Worm (Caenorhabditis elegans): Measurements from ENCODE around the gene cal-8.

The cal-8 gene

ce11 chrII:5458683-5459410, 23.0 kb downstream of the cal-8 start:
- TF ChIP-seq cog-1 (tag; optimal IDR thresholded peaks at IDR 0.05) (no peak), T22C8.4 (GFP tag; IDR thresholded peaks at IDR 0.05) (no peak), flt-1 (GFP tag; IDR thresholded peaks at IDR 0.05) (no peak), ztf-23 (GFP tag; IDR thresholded peaks at IDR 0.05) (no peak), tab-1 (GFP tag; IDR thresholded peaks at IDR 0.05) (no peak), ztf-29 (GFP tag; IDR thresholded peaks at IDR 0.05) (no peak), ref-1 (GFP tag; conservative IDR thresholded peaks at IDR 0.05) (no peak), klf-2 (GFP tag; conservative IDR thresholded peaks at IDR 0.05) (no peak), med-1 (GFP tag; optimal IDR thresholded peaks at IDR 0.05; ENCODE audit: insufficient read depth) (no peak)

- TF ChIP-seq tab-1 (GFP tag; IDR thresholded peaks at IDR 0.05) (no peak), med-1 (GFP tag; optimal IDR thresholded peaks at IDR 0.05; ENCODE audit: insufficient read depth) (no peak), ztf-23 (GFP tag; IDR thresholded peaks at IDR 0.05) (no peak), klf-2 (GFP tag; conservative IDR thresholded peaks at IDR 0.05) (no peak), cog-1 (tag; optimal IDR thresholded peaks at IDR 0.05) (no peak), ztf-29 (GFP tag; IDR thresholded peaks at IDR 0.05) (no peak), flt-1 (GFP tag; IDR thresholded peaks at IDR 0.05) (no peak), T22C8.4 (GFP tag; IDR thresholded peaks at IDR 0.05) (no peak), ref-1 (GFP tag; conservative IDR thresholded peaks at IDR 0.05) (no peak)
Observed at ce11 chrII:5455650-5456355, 26.0 kb downstream of the cal-8 start, which contains the start of gene daz-1. Gene daz-1, plus strand, starts transcription at chrII:5456305.

ce11 chrII:5453547-5453946, 28.3 kb downstream of the cal-8 start, which contains the start of gene dhs-5:
Gene dhs-5, plus strand, starts transcription at chrII:5453847.
- TF ChIP-seq ref-1 (GFP tag; conservative IDR thresholded peaks at IDR 0.05), result no peak

ce11 chrII:5451278-5451677, 30.6 kb downstream of the cal-8 start:
- TF ChIP-seq ref-1 (GFP tag; conservative IDR thresholded peaks at IDR 0.05) (no peak), ztf-23 (GFP tag; IDR thresholded peaks at IDR 0.05) (no peak)

ce11 chrII:5449620-5450019, 32.2 kb downstream of the cal-8 start:
- no peak for TF ChIP-seq T22C8.4 (GFP tag; IDR thresholded peaks at IDR 0.05)

ce11 chrII:5449219-5449618, 32.6 kb downstream of the cal-8 start:
- no peak for TF ChIP-seq tab-1 (GFP tag; IDR thresholded peaks at IDR 0.05)
- TF ChIP-seq med-1 (GFP tag; optimal IDR thresholded peaks at IDR 0.05; ENCODE audit: insufficient read depth), result no peak
- no peak for TF ChIP-seq ztf-23 (GFP tag; IDR thresholded peaks at IDR 0.05)
- no peak for TF ChIP-seq cog-1 (tag; optimal IDR thresholded peaks at IDR 0.05)
- TF ChIP-seq ztf-29 (GFP tag; IDR thresholded peaks at IDR 0.05), result no peak
- TF ChIP-seq T22C8.4 (GFP tag; IDR thresholded peaks at IDR 0.05), result no peak
- no peak for TF ChIP-seq klf-2 (GFP tag; conservative IDR thresholded peaks at IDR 0.05)
- no peak for TF ChIP-seq flt-1 (GFP tag; IDR thresholded peaks at IDR 0.05)
- no peak for TF ChIP-seq ref-1 (GFP tag; conservative IDR thresholded peaks at IDR 0.05)

- no peak for TF ChIP-seq klf-2 (GFP tag; conservative IDR thresholded peaks at IDR 0.05)
- no peak for TF ChIP-seq ref-1 (GFP tag; conservative IDR thresholded peaks at IDR 0.05)
- no peak for TF ChIP-seq T22C8.4 (GFP tag; IDR thresholded peaks at IDR 0.05)
- no peak for TF ChIP-seq flt-1 (GFP tag; IDR thresholded peaks at IDR 0.05)
- TF ChIP-seq med-1 (GFP tag; optimal IDR thresholded peaks at IDR 0.05; ENCODE audit: insufficient read depth), result no peak
Observed at ce11 chrII:5447381-5447780, 34.5 kb downstream of the cal-8 start, which contains the start of gene cex-1. Gene cex-1, plus strand, starts transcription at chrII:5447681.

ce11 chrII:5446506-5446905, 35.3 kb downstream of the cal-8 start, which contains the start of gene nmr-1:
Gene nmr-1, minus strand, starts transcription at chrII:5446606.
- TF ChIP-seq ztf-23 (GFP tag; IDR thresholded peaks at IDR 0.05) (no peak), flt-1 (GFP tag; IDR thresholded peaks at IDR 0.05) (no peak), ref-1 (GFP tag; conservative IDR thresholded peaks at IDR 0.05) (no peak), T22C8.4 (GFP tag; IDR thresholded peaks at IDR 0.05) (no peak), tab-1 (GFP tag; IDR thresholded peaks at IDR 0.05) (no peak), klf-2 (GFP tag; conservative IDR thresholded peaks at IDR 0.05) (no peak), med-1 (GFP tag; optimal IDR thresholded peaks at IDR 0.05; ENCODE audit: insufficient read depth) (no peak), ztf-29 (GFP tag; IDR thresholded peaks at IDR 0.05) (no peak), cog-1 (tag; optimal IDR thresholded peaks at IDR 0.05) (no peak)

- TF ChIP-seq flt-1 (GFP tag; IDR thresholded peaks at IDR 0.05), result no peak
- TF ChIP-seq cog-1 (tag; optimal IDR thresholded peaks at IDR 0.05), result no peak
Observed at ce11 chrII:5437586-5437985, 44.3 kb downstream of the cal-8 start, which contains the start of gene F07F6.1. Gene F07F6.1, plus strand, starts transcription at chrII:5437886.

ce11 chrII:5436833-5437232, 45.0 kb downstream of the cal-8 start, which contains the start of gene dct-5:
Gene dct-5, minus strand, starts transcription at chrII:5436933.
- no peak for TF ChIP-seq T22C8.4 (GFP tag; IDR thresholded peaks at IDR 0.05)
- TF ChIP-seq ztf-29 (GFP tag; IDR thresholded peaks at IDR 0.05), result no peak
- no peak for TF ChIP-seq flt-1 (GFP tag; IDR thresholded peaks at IDR 0.05)
- no peak for TF ChIP-seq cog-1 (tag; optimal IDR thresholded peaks at IDR 0.05)
- no peak for TF ChIP-seq ref-1 (GFP tag; conservative IDR thresholded peaks at IDR 0.05)
- no peak for TF ChIP-seq tab-1 (GFP tag; IDR thresholded peaks at IDR 0.05)
- no peak for TF ChIP-seq klf-2 (GFP tag; conservative IDR thresholded peaks at IDR 0.05)
- no peak for TF ChIP-seq ztf-23 (GFP tag; IDR thresholded peaks at IDR 0.05)
- TF ChIP-seq med-1 (GFP tag; optimal IDR thresholded peaks at IDR 0.05; ENCODE audit: insufficient read depth), result no peak

Measured in whole organism, midembryonic.